Worm (Caenorhabditis elegans): ENCODE data around the gene rskd-1.

DNA sequence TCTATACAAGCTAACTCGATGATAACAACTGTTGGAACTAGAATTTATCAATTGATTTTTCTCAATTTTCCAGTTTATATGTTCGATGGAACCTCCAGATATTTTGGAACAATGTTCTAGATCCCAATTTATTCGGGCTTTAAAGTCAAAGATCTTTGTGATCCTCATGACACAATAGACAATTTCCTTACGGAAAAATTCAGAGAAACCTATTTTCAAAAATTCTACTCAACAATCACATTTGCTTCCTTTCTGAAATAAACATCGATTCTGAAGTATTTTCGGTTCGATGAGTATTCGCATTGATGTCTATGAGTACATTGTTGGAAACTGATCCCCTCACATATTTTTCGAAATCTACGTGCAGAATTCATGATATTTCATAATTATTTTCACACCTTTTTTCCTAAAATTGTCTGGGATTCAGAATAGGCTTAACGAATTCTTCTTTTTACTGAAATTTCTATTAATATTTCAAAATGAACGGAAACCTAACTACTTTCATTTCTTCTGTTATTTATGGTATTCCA, 18.7 kb upstream of the rskd-1 start, which contains the start of gene srg-45:
- TF ChIP-seq flt-1 (GFP tag; IDR thresholded peaks at IDR 0.05) (no peak), tab-1 (GFP tag; IDR thresholded peaks at IDR 0.05) (no peak), med-1 (GFP tag; optimal IDR thresholded peaks at IDR 0.05; ENCODE audit: insufficient read depth) (no peak), klf-2 (GFP tag; conservative IDR thresholded peaks at IDR 0.05) (no peak), T22C8.4 (GFP tag; IDR thresholded peaks at IDR 0.05) (no peak)
